Worm (Caenorhabditis elegans) whole organism, L3 larva: ENCODE measurements around the gene fbxa-222.

Experiments
- fos-1 ChIP-seq: fragments of 150-350 bp; optimal IDR thresholded peaks from 2 replicates; lab custom pipeline; 2014; ENCODE audit warnings: missing biosample characterization, missing genetic modification characterization
- lin-39 ChIP-seq: fragments of 150-350 bp; optimal IDR thresholded peaks from 2 replicates; lab custom pipeline; 2018; ENCODE audit warnings: missing biosample characterization, missing genetic modification reagents, missing genetic modification characterization
- nhr-11 ChIP-seq: fragments of 150-350 bp; optimal IDR thresholded peaks from 2 replicates; lab custom pipeline; 2014; ENCODE audit warnings: missing biosample characterization, missing genetic modification characterization
- nhr-237 ChIP-seq: fragments of 150-350 bp; optimal IDR thresholded peaks from 2 replicates; lab custom pipeline; 2014; ENCODE audit warnings: missing biosample characterization, missing genetic modification characterization

ce11 chrX:147824-148223 lies 30.6 kb downstream of the fbxa-222 start, which contains the start of gene Y73B3A.11:
- TF ChIP-seq lin-39 (tag; lab: Kevin White, UChicago) (no peak), nhr-237 (tag; lab: Kevin White, UChicago) (no peak), nhr-11 (tag; lab: Kevin White, UChicago) (no peak), fos-1 (tag; lab: Kevin White, UChicago) (no peak)
